Fruit fly (Drosophila melanogaster): ENCODE results near the gene CtsB.

CtsB gene

DNA sequence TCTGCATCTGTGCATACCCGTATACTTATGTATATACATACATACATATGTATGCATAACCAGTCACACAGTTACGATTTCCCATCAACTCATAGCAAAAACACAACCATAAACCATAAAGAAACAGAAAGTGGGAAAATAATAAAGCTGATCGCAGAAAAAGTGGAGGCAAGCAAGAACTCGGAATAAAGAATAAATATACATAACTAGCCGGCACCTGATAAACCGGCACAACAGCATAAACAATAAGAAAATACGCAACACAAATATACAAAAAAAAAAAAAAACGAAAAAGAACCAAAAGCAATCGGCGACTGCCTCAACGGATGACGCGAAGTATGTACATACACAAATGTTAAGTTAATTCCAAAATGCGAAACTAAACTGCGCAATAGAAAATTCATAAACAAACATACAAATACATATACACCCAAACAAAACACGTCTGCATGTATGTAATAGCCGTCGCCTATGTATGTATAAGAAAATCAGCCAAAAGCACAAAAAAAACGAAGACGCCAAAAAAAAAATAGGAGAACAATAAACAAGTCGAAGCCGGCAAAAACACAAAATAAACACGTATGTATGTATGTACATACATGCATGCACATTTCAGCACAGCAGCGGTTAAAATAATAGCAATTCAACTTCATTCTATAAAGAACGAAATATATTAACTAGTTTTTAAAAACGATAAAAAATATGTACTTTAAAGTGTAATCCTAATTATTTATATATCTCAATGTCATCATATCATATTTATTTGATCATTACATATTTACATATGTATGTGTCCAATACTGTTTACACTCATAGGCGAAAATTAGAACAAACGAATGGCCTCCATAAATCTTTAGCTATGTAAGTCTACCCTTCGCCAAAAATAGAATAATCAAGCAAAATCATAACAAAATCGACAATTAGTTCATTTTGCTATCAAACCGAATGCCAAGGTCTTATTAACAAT is 32.8 kb downstream of the CtsB start:
- TF ChIP-seq CG14711 (tag; optimal IDR thresholded peaks at IDR 0.05) (peak; percentile 75), CG7045 (GFP tag; optimal IDR thresholded peaks at IDR 0.05) (peak; percentile 50), CG33017 (tag; optimal IDR thresholded peaks at IDR 0.05) (peak; percentile 54), CG1620 (GFP tag; optimal IDR thresholded peaks at IDR 0.05) (no peak), CG7101 (tag; optimal IDR thresholded peaks at IDR 0.05) (peak; percentile 84), Mnt (GFP tag; optimal IDR thresholded peaks at IDR 0.05) (peak; percentile 70), CG5204 (GFP tag; optimal IDR thresholded peaks at IDR 0.05) (peak; percentile 36), toe (GFP tag; optimal IDR thresholded peaks at IDR 0.05) (no peak), Hr96 (GFP tag; optimal IDR thresholded peaks at IDR 0.05) (no peak), CG12768 (GFP tag; optimal IDR thresholded peaks at IDR 0.05) (no peak), kay (GFP tag; ENCODE audit: borderline replicate concordance) (no peak), Crg-1 (GFP tag; optimal IDR thresholded peaks at IDR 0.05) (no peak), Clk (GFP tag; optimal IDR thresholded peaks at IDR 0.05) (no peak), pad (GFP tag; optimal IDR thresholded peaks at IDR 0.05) (no peak), CG11617 (GFP tag; optimal IDR thresholded peaks at IDR 0.05) (peak; percentile 76), tj (GFP tag; optimal IDR thresholded peaks at IDR 0.05) (peak; percentile 63), bab1 (GFP tag; optimal IDR thresholded peaks at IDR 0.05) (peak; percentile 47), cic (GFP tag; optimal IDR thresholded peaks at IDR 0.05) (peak; percentile 12), ovo (GFP tag; optimal IDR thresholded peaks at IDR 0.05) (peak; percentile 63), cnc (optimal IDR thresholded peaks at IDR 0.05) (no peak)

DNA sequence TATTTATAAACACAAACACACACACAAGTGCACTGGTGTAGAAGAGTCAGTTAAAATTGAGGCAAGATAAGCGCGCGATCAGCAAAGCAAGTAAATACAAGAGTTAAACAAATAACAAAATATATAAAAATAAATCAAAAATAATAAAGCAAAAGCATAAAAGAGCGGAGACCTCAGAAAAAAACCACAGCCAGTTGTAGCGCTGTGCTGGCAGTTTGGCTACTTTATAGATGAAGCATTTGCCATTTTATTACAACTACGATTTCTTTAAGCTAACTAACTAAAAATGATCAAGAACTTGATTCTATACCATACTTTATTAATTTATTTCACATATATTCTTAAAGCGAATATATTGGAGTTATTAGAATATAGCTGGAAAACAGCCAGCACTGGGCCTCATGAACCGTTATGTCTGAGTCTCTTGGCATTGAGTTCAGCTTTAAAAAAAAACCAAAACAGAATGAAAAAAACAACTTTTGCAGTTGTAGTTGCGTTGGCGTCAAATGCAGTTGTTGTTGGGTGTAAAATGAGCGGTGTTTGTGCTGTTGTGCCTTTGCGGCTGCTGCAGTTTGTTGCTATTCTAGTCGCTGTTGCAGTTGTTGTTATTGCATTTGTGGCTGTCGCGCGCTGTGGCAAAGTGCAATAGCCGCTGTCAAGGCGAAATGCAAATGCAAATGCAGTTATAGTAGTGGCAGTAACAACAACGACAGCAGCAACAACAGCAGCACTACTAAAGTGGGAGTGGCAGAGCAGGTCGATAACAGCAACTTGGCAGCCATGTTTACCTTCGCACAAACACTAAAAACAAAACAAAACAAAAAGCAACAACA is 34.1 kb downstream of the CtsB start:
- TF ChIP-seq kay (GFP tag; ENCODE audit: borderline replicate concordance): peak; percentile 49
- no peak for TF ChIP-seq CG12768 (GFP tag; optimal IDR thresholded peaks at IDR 0.05)
- no peak for TF ChIP-seq CG33017 (tag; optimal IDR thresholded peaks at IDR 0.05)
- no peak for TF ChIP-seq cic (GFP tag; optimal IDR thresholded peaks at IDR 0.05)
- TF ChIP-seq CG7045 (GFP tag; optimal IDR thresholded peaks at IDR 0.05): no peak
- peak; percentile 17 for TF ChIP-seq bab1 (GFP tag; optimal IDR thresholded peaks at IDR 0.05)
- TF ChIP-seq ovo (GFP tag; optimal IDR thresholded peaks at IDR 0.05): peak; percentile 65
- TF ChIP-seq tj (GFP tag; optimal IDR thresholded peaks at IDR 0.05): peak; percentile 75
- no peak for TF ChIP-seq CG1620 (GFP tag; optimal IDR thresholded peaks at IDR 0.05)
- no peak for TF ChIP-seq Crg-1 (GFP tag; optimal IDR thresholded peaks at IDR 0.05)
- no peak for TF ChIP-seq CG11617 (GFP tag; optimal IDR thresholded peaks at IDR 0.05)

DNA sequence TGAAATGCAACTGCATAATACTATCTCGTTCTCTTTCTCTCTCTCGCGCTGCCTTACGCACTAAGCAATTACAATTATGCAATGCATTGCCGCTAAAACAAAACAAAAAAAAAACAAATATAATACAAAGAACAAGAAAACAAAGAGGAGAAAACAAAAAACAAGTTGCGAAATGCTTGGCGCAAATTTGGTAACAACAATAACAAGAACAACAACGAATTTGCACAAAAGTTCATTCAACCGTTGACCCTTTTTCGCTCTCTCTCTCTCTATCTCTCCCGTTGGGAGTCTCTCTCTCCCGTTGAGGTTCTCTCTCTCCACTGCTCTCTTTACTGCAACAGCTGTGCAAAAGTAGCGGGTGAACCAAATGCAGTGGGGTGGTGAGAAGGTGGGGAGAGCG is 34.9 kb downstream of the CtsB start:
- TF ChIP-seq CG33017 (tag; optimal IDR thresholded peaks at IDR 0.05): no peak
- TF ChIP-seq Hr96 (GFP tag; optimal IDR thresholded peaks at IDR 0.05): no peak
- no peak for TF ChIP-seq cnc (optimal IDR thresholded peaks at IDR 0.05)
- no peak for TF ChIP-seq Clk (GFP tag; optimal IDR thresholded peaks at IDR 0.05)
- TF ChIP-seq ovo (GFP tag; optimal IDR thresholded peaks at IDR 0.05): no peak
- no peak for TF ChIP-seq CG1620 (GFP tag; optimal IDR thresholded peaks at IDR 0.05)
- no peak for TF ChIP-seq cic (GFP tag; optimal IDR thresholded peaks at IDR 0.05)
- TF ChIP-seq tj (GFP tag; optimal IDR thresholded peaks at IDR 0.05): peak; percentile 20

DNA sequence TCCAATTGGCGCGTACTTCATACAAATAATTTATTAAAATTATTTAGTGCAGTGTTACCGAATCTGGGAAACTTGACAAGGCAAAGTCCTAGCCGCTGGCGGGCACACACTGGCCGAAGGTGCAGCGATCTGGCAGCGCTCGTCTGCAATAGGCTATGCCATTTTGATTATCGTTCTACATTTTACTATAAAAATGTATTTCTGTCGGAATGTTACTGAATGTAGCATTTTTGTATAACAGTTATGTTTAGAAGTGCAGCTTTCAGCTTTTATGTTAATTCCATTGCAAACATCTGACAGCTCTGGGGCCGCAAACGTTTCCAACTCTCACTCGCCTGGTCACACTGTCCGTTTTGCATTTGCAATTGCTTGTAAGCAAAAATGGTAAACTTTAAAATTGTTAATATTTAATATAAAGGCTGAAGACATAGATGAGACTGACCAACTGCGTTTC is 37.3 kb downstream of the CtsB start, which contains the start of gene Grip91:
TSS of gene Grip91 (minus strand) at position 85 of the 454 bp plus-strand sequence.
- no peak for TF ChIP-seq cic (GFP tag; optimal IDR thresholded peaks at IDR 0.05)
- no peak for TF ChIP-seq Clk (GFP tag; optimal IDR thresholded peaks at IDR 0.05)
- peak; percentile 52 for TF ChIP-seq Crg-1 (GFP tag; optimal IDR thresholded peaks at IDR 0.05)
- TF ChIP-seq CG7101 (tag; optimal IDR thresholded peaks at IDR 0.05): no peak
- peak; percentile 23 for TF ChIP-seq toe (GFP tag; optimal IDR thresholded peaks at IDR 0.05)
- no peak for TF ChIP-seq CG5204 (GFP tag; optimal IDR thresholded peaks at IDR 0.05)
- peak; percentile 35 for TF ChIP-seq pad (GFP tag; optimal IDR thresholded peaks at IDR 0.05)
- TF ChIP-seq tj (GFP tag; optimal IDR thresholded peaks at IDR 0.05): peak; percentile 77
- peak; percentile 17 for TF ChIP-seq CG11617 (GFP tag; optimal IDR thresholded peaks at IDR 0.05)
- no peak for TF ChIP-seq cnc (optimal IDR thresholded peaks at IDR 0.05)
- no peak for TF ChIP-seq kay (GFP tag; ENCODE audit: borderline replicate concordance)
- no peak for TF ChIP-seq Hr96 (GFP tag; optimal IDR thresholded peaks at IDR 0.05)
- TF ChIP-seq CG12768 (GFP tag; optimal IDR thresholded peaks at IDR 0.05): no peak
- peak; percentile 49 for TF ChIP-seq CG1620 (GFP tag; optimal IDR thresholded peaks at IDR 0.05)
- TF ChIP-seq CG7045 (GFP tag; optimal IDR thresholded peaks at IDR 0.05): no peak
- no peak for TF ChIP-seq CG33017 (tag; optimal IDR thresholded peaks at IDR 0.05)
- no peak for TF ChIP-seq ovo (GFP tag; optimal IDR thresholded peaks at IDR 0.05)
- TF ChIP-seq Mnt (GFP tag; optimal IDR thresholded peaks at IDR 0.05): peak; percentile 44
- peak; percentile 86 for TF ChIP-seq CG14711 (tag; optimal IDR thresholded peaks at IDR 0.05)
- peak; percentile 60 for TF ChIP-seq bab1 (GFP tag; optimal IDR thresholded peaks at IDR 0.05)

DNA sequence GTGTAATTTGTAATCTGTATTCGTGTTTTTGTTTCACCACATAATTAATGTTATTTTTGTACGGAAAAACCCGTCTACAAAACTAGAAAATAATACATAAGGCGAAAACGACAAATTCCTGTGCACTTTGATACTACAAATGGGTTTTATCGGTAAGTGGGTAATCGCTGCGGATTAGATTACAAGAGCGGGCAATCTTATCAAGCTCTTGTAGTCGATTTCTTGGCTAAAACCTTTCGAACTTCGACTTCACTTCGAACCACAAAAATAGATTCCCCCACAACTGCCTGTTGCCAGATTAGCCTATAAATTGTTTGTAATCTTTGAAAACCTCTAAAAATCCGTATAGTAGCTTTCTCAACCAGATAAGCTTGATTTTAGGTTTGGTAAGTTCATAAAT is 41.0 kb downstream of the CtsB start:
- TF ChIP-seq pad (GFP tag; optimal IDR thresholded peaks at IDR 0.05) (no peak), cnc (optimal IDR thresholded peaks at IDR 0.05) (no peak)
